Fruit fly (Drosophila melanogaster) whole organism, prepupa: ENCODE data around the gene CG9240.

Experiments used
- CG10631 ChIP-seq: fragments of 200-800 bp; sonication (Bioruptor generic); optimal IDR thresholded peaks from 2 replicates; lab custom pipeline; 2016; ENCODE audit warnings: missing biosample characterization, missing genetic modification characterization
- CG10669 ChIP-seq: fragments of 200-800 bp; sonication (Bioruptor generic); optimal IDR thresholded peaks from 3 replicates; lab custom pipeline; 2018; ENCODE audit warnings: missing biosample characterization, mild to moderate bottlenecking, missing genetic modification characterization, moderate library complexity
- CG11294 ChIP-seq: fragments of 200-800 bp; sonication (Bioruptor generic); IDR thresholded peaks from 2 replicates; pipeline ENCODE4 v1.3.6; 2022; ENCODE audit warnings: missing biosample characterization, missing genetic modification characterization
- CG11902 ChIP-seq: fragments of 200-800 bp; sonication (Bioruptor generic); optimal IDR thresholded peaks from 3 replicates; lab custom pipeline; 2016; ENCODE audit warnings: missing biosample characterization, missing genetic modification characterization
- CG15336 ChIP-seq: fragments of 200-800 bp; sonication (Bioruptor generic); IDR thresholded peaks from 2 replicates; pipeline ENCODE4 v1.3.6; 2022; ENCODE audit warnings: missing biosample characterization, missing genetic modification characterization
- CG16779 ChIP-seq: fragments of 200-800 bp; sonication (Bioruptor generic); optimal IDR thresholded peaks from 3 replicates; lab custom pipeline; 2017; ENCODE audit warnings: missing biosample characterization, mild to moderate bottlenecking, missing genetic modification characterization
- CG3032 ChIP-seq: fragments of 200-800 bp; optimal IDR thresholded peaks from 2 replicates; lab custom pipeline; 2019; ENCODE audit warnings: missing biosample characterization, mild to moderate bottlenecking, missing genetic modification characterization, moderate library complexity
- CG31627 ChIP-seq: fragments of 200-800 bp; sonication (Bioruptor generic); optimal IDR thresholded peaks from 3 replicates; lab custom pipeline; 2016; ENCODE audit warnings: missing biosample characterization, missing genetic modification characterization
- CG32006 ChIP-seq: fragments of 200-800 bp; sonication (Bioruptor generic); optimal IDR thresholded peaks from 3 replicates; lab custom pipeline; 2017; ENCODE audit warnings: missing biosample characterization, mild to moderate bottlenecking, missing genetic modification characterization
- CG34406 ChIP-seq: fragments of 200-800 bp; sonication (Bioruptor generic); optimal IDR thresholded peaks from 3 replicates; lab custom pipeline; 2016; ENCODE audit warnings: missing biosample characterization, missing genetic modification characterization
- CG3919 ChIP-seq: fragments of 200-800 bp; sonication (Bioruptor generic); optimal IDR thresholded peaks from 3 replicates; lab custom pipeline; 2016; ENCODE audit warnings: missing biosample characterization, missing genetic modification characterization
- CG6163 ChIP-seq: fragments of 200-800 bp; sonication (Bioruptor generic); IDR thresholded peaks from 3 replicates; pipeline ENCODE4 v1.3.6; 2022; ENCODE audit warnings: missing biosample characterization, missing genetic modification characterization
- CG6276 ChIP-seq: fragments of 200-800 bp; sonication (Bioruptor generic); optimal IDR thresholded peaks from 2 replicates; lab custom pipeline; 2017; ENCODE audit warnings: missing biosample characterization, mild to moderate bottlenecking, missing genetic modification characterization
- CG6792 ChIP-seq: fragments of 200-800 bp; sonication (Bioruptor generic); optimal IDR thresholded peaks from 3 replicates; lab custom pipeline; 2016; ENCODE audit warnings: missing biosample characterization, missing genetic modification characterization
- CG6808 ChIP-seq: fragments of 200-800 bp; sonication (Bioruptor generic); optimal IDR thresholded peaks from 3 replicates; lab custom pipeline; 2017; ENCODE audit warnings: missing biosample characterization, missing genetic modification characterization, mild to moderate bottlenecking, moderate library complexity, missing genetic modification reagents
- CG6854 ChIP-seq: fragments of 200-800 bp; sonication (Bioruptor generic); optimal IDR thresholded peaks from 2 replicates; lab custom pipeline; 2017; ENCODE audit warnings: missing biosample characterization, mild to moderate bottlenecking, missing genetic modification characterization
- CG8119 ChIP-seq: fragments of 200-800 bp; sonication (Bioruptor generic); IDR thresholded peaks from 3 replicates; pipeline ENCODE4 v1.3.6; 2022; ENCODE audit warnings: missing biosample characterization, missing genetic modification characterization
- CG8319 ChIP-seq: fragments of 200-800 bp; sonication (Bioruptor generic); optimal IDR thresholded peaks from 3 replicates; lab custom pipeline; 2016; ENCODE audit warnings: missing biosample characterization, missing genetic modification characterization
- CG8632 ChIP-seq: fragments of 200-800 bp; sonication (Bioruptor generic); optimal IDR thresholded peaks from 3 replicates; lab custom pipeline; 2016; ENCODE audit warnings: missing biosample characterization, missing genetic modification characterization
- CG9139 ChIP-seq: fragments of 200-800 bp; sonication (Bioruptor generic); optimal IDR thresholded peaks from 3 replicates; lab custom pipeline; 2017; ENCODE audit warnings: missing biosample characterization, mild to moderate bottlenecking, missing genetic modification characterization
- Eip75B ChIP-seq: fragments of 200-800 bp; sonication (Bioruptor generic); optimal IDR thresholded peaks from 3 replicates; lab custom pipeline; 2016; ENCODE audit warnings: missing biosample characterization, missing genetic modification characterization
- Eip78C ChIP-seq: fragments of 200-800 bp; sonication (Bioruptor generic); peaks from one replicate; lab custom pipeline; 2016; ENCODE audit warnings: missing biosample characterization, missing genetic modification characterization
- Ets21C ChIP-seq: fragments of 200-800 bp; sonication (Bioruptor generic); optimal IDR thresholded peaks from 3 replicates; lab custom pipeline; 2016; ENCODE audit warnings: missing biosample characterization, missing genetic modification characterization
- Ets96B ChIP-seq: fragments of 200-800 bp; optimal IDR thresholded peaks from 2 replicates; lab custom pipeline; 2019; ENCODE audit warnings: missing biosample characterization, mild to moderate bottlenecking, missing genetic modification characterization, moderate library complexity
- Gug ChIP-seq: fragments of 200-800 bp; sonication (Bioruptor generic); IDR thresholded peaks from 2 replicates; pipeline ENCODE4 v1.3.6; 2022; ENCODE audit warnings: missing biosample characterization, missing genetic modification characterization
- Hr38 ChIP-seq: sonication (Bioruptor generic); optimal IDR thresholded peaks from 2 replicates; lab custom pipeline; 2016; ENCODE audit warnings: missing biosample characterization, missing genetic modification characterization
- Hr4 ChIP-seq: fragments of 200-800 bp; sonication (Bioruptor generic); optimal IDR thresholded peaks from 3 replicates; lab custom pipeline; 2016; ENCODE audit warnings: missing biosample characterization, missing genetic modification characterization
- Met ChIP-seq: fragments of 200-800 bp; sonication (Bioruptor generic); optimal IDR thresholded peaks from 3 replicates; lab custom pipeline; 2016; ENCODE audit warnings: missing biosample characterization, missing genetic modification characterization
- Smox ChIP-seq: fragments of 200-800 bp; sonication (Bioruptor generic); optimal IDR thresholded peaks from 3 replicates; lab custom pipeline; 2016; ENCODE audit warnings: missing biosample characterization, missing genetic modification characterization
- Sox102F ChIP-seq: fragments of 200-800 bp; sonication (Bioruptor generic); optimal IDR thresholded peaks from 2 replicates; lab custom pipeline; 2016; ENCODE audit warnings: missing biosample characterization, mild to moderate bottlenecking, missing genetic modification characterization
- Sox14 ChIP-seq: fragments of 200-800 bp; sonication (Bioruptor generic); optimal IDR thresholded peaks from 3 replicates; lab custom pipeline; 2016; ENCODE audit warnings: missing biosample characterization, missing genetic modification characterization
- achi ChIP-seq: fragments of 200-800 bp; sonication (Bioruptor generic); optimal IDR thresholded peaks from 3 replicates; lab custom pipeline; 2016; ENCODE audit warnings: missing biosample characterization, missing genetic modification characterization
- acj6 ChIP-seq: fragments of 200-800 bp; sonication (Bioruptor generic); optimal IDR thresholded peaks from 3 replicates; lab custom pipeline; 2016; ENCODE audit warnings: missing biosample characterization, missing genetic modification characterization
- cyc ChIP-seq: fragments of 200-800 bp; sonication (Bioruptor generic); optimal IDR thresholded peaks from 3 replicates; lab custom pipeline; 2016; ENCODE audit warnings: missing biosample characterization, missing genetic modification characterization
- dac ChIP-seq: fragments of 200-800 bp; sonication (Bioruptor generic); optimal IDR thresholded peaks from 2 replicates; lab custom pipeline; 2017; ENCODE audit warnings: missing biosample characterization, mild to moderate bottlenecking, missing genetic modification characterization
- dsx ChIP-seq: fragments of 200-800 bp; optimal IDR thresholded peaks from 3 replicates; lab custom pipeline; 2019; ENCODE audit warnings: missing biosample characterization, mild to moderate bottlenecking, missing genetic modification characterization, moderate library complexity; ENCODE audit not compliant: poor library complexity, severe bottlenecking
- eg ChIP-seq: fragments of 200-800 bp; sonication (Bioruptor generic); IDR thresholded peaks from 3 replicates; pipeline ENCODE4 v1.3.6; 2022; ENCODE audit warnings: missing biosample characterization, missing genetic modification characterization
- esn ChIP-seq: fragments of 200-800 bp; sonication (Bioruptor generic); optimal IDR thresholded peaks from 2 replicates; lab custom pipeline; 2016; ENCODE audit warnings: missing biosample characterization, mild to moderate bottlenecking, missing genetic modification characterization, moderate library complexity
- fd59A ChIP-seq: fragments of 200-800 bp; sonication (Bioruptor generic); optimal IDR thresholded peaks from 2 replicates; lab custom pipeline; 2017; ENCODE audit warnings: missing biosample characterization, mild to moderate bottlenecking, missing genetic modification characterization, missing genetic modification reagents
- fkh ChIP-seq: fragments of 200-800 bp; sonication (Bioruptor generic); optimal IDR thresholded peaks from 3 replicates; lab custom pipeline; 2017; ENCODE audit warnings: missing biosample characterization, mild to moderate bottlenecking, missing genetic modification characterization, moderate library complexity
- lz ChIP-seq: fragments of 200-800 bp; sonication (Bioruptor generic); optimal IDR thresholded peaks from 3 replicates; lab custom pipeline; 2016; ENCODE audit warnings: missing biosample characterization, missing genetic modification characterization
- net ChIP-seq: fragments of 200-800 bp; sonication (Bioruptor generic); optimal IDR thresholded peaks from 3 replicates; lab custom pipeline; 2016; ENCODE audit warnings: missing biosample characterization, missing genetic modification characterization
- pdm3 ChIP-seq: fragments of 200-800 bp; sonication (Bioruptor generic); optimal IDR thresholded peaks from 3 replicates; lab custom pipeline; 2016; ENCODE audit warnings: missing biosample characterization, missing genetic modification characterization
- salr ChIP-seq, 2 experiments: fragments of 200-800 bp; sonication (Bioruptor generic); optimal IDR thresholded peaks; 3 replicates each; lab custom pipeline; 2016 to 2018; ENCODE audit warnings: missing biosample characterization in 2 of 2, missing genetic modification characterization in 2 of 2, mild to moderate bottlenecking in 1 of 2
- spab ChIP-seq: fragments of 200-800 bp; sonication (Bioruptor generic); optimal IDR thresholded peaks from 2 replicates; lab custom pipeline; 2017; ENCODE audit warnings: missing biosample characterization, mild to moderate bottlenecking, missing genetic modification characterization, missing genetic modification reagents
- ss ChIP-seq, 2 experiments: fragments of 200-800 bp; sonication (Bioruptor generic); optimal IDR thresholded peaks; 2 replicates in 1 of 2; 3 replicates in 1 of 2; lab custom pipeline; 2017 to 2018; ENCODE audit warnings: mild to moderate bottlenecking in 2 of 2, missing biosample characterization in 2 of 2, missing genetic modification characterization in 2 of 2, moderate library complexity in 1 of 2
- svp ChIP-seq: fragments of 200-800 bp; sonication (Bioruptor generic); peaks from one replicate; lab custom pipeline; 2016; ENCODE audit warnings: missing biosample characterization, missing genetic modification characterization
- topi ChIP-seq: fragments of 200-800 bp; sonication (Bioruptor generic); optimal IDR thresholded peaks from 3 replicates; lab custom pipeline; 2016; ENCODE audit warnings: missing biosample characterization, missing genetic modification characterization
- vri ChIP-seq: fragments of 200-800 bp; sonication (Bioruptor generic); optimal IDR thresholded peaks from 3 replicates; lab custom pipeline; 2016; ENCODE audit warnings: missing biosample characterization, mild to moderate bottlenecking, missing genetic modification characterization

The CG9240 gene

DNA sequence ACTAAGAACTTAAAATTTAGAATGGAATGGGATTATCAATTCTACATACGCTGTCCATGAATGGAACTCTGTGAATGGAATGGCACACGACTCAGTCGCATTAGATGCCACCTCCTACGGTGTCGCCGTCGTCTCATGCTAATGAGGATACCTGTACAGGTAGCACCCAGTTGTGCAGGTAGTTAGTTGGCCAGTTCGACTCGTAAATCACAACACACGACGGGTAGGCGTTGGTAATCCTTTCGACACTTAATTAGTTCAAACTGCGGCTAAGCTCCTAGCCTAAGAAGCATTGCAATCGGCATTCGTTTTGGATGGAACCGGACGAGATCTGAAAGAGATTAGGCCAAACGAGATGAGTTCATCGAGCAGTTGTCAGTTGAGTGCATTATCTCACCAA, 16.6 kb downstream of the CG9240 start:
- TF ChIP-seq CG8319 (GFP tag; lab: Kevin White, UChicago): no peak
- no peak for TF ChIP-seq acj6
- TF ChIP-seq CG9139 (GFP tag; lab: Kevin White, UChicago): no peak
- TF ChIP-seq Met (GFP tag; lab: Kevin White, UChicago): no peak
- no peak for TF ChIP-seq esn (GFP tag; lab: Kevin White, UChicago)
- no peak for TF ChIP-seq achi (GFP tag; lab: Kevin White, UChicago)
- TF ChIP-seq Sox14 (GFP tag; lab: Kevin White, UChicago): no peak
- no peak for TF ChIP-seq CG31627
- no peak for TF ChIP-seq CG6163 (GFP tag; lab: Robert Waterston, UW)
- no peak for TF ChIP-seq CG16779 (tag; lab: Kevin White, UChicago)
- TF ChIP-seq Smox: no peak
- TF ChIP-seq fd59A (GFP tag; lab: Kevin White, UChicago): no peak
- TF ChIP-seq dac (GFP tag; lab: Kevin White, UChicago): no peak
- no peak for TF ChIP-seq pdm3 (GFP tag; lab: Kevin White, UChicago)
- TF ChIP-seq Eip78C: no peak
- no peak for TF ChIP-seq CG6854
- TF ChIP-seq CG6792: no peak
- TF ChIP-seq, all 60 proteins: peak for 0

DNA sequence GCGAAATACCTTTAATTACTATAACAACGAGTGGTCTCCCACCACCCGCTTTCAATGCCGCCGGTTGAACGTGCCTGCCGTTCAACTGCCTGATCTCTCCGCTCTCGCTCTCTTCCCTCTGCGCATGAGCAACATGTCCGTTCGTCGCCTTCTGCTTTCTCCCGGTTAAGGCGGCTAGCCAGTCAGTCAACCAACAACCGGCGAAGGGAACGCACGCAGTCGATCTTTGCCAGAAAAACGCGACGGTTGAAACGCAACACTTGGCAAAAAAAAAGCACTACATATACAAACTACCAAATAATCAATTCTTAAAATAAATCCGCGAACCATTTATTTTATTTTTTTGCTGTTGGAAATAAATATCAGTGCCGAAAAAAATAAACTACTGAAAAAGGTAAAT, 25.8 kb downstream of the CG9240 start, which contains the start of gene CG12708:
Gene CG12708, plus strand, starts transcription at position 183 of the 400 bp plus-strand sequence.
- TF ChIP-seq CG8119 (GFP tag; lab: Robert Waterston, UW) (peak; percentile 29; the same call in 1 of the 3 replicates), CG6854 (peak; percentile 57), svp (GFP tag; lab: Kevin White, UChicago) (peak; percentile 72), CG10669 (GFP tag; lab: Kevin White, UChicago) (no peak), CG11902 (no peak), CG31627 (no peak), eg (peak; percentile 49; the same call in 1 of the 3 replicates), Eip75B (GFP tag; lab: Kevin White, UChicago) (peak; percentile 16), CG32006 (no peak), vri (GFP tag; lab: Kevin White, UChicago) (peak; percentile 41), CG15336 (GFP tag; lab: Robert Waterston, UW) (no peak), Sox102F (peak; percentile 36), acj6 (no peak), CG16779 (tag; lab: Kevin White, UChicago) (no peak), CG6808 (peak; percentile 37), CG8632 (GFP tag; lab: Kevin White, UChicago) (no peak), fd59A (GFP tag; lab: Kevin White, UChicago) (no peak), CG3032 (no peak), Met (GFP tag; lab: Kevin White, UChicago) (peak; percentile 45), CG9139 (GFP tag; lab: Kevin White, UChicago) (peak; percentile 28), Gug (no peak), net (peak; percentile 37), CG8319 (GFP tag; lab: Kevin White, UChicago) (no peak), Hr38 (GFP tag; lab: Kevin White, UChicago) (no peak), Smox (peak; percentile 19), CG11294 (GFP tag; lab: Robert Waterston, UW) (no peak), dsx (peak; percentile 10), lz (peak; percentile 2), spab (GFP tag; lab: Kevin White, UChicago) (no peak), topi (GFP tag; lab: Kevin White, UChicago) (peak; percentile 38), fkh (GFP tag; lab: Kevin White, UChicago) (no peak), Hr4 (GFP tag; lab: Kevin White, UChicago) (no peak), Ets96B (tag; lab: Kevin White, UChicago) (no peak), achi (GFP tag; lab: Kevin White, UChicago) (no peak), CG10631 (GFP tag; lab: Kevin White, UChicago) (no peak), CG6163 (GFP tag; lab: Robert Waterston, UW) (peak; percentile 60; the same call in 2 of the 3 replicates), CG34406 (GFP tag; lab: Kevin White, UChicago) (no peak), Ets21C (GFP tag; lab: Kevin White, UChicago) (no peak), CG6276 (GFP tag; lab: Kevin White, UChicago) (no peak), cyc (no peak), salr (GFP tag; optimal IDR thresholded peaks at IDR 0.05; lab: Kevin White, UChicago) (no peak), CG3919 (GFP tag; lab: Kevin White, UChicago) (peak; percentile 18), ss (GFP tag; optimal IDR thresholded peaks at IDR 0.05; lab: Kevin White, UChicago) (peak; percentile 18 to 50), dac (GFP tag; lab: Kevin White, UChicago) (no peak), pdm3 (GFP tag; lab: Kevin White, UChicago) (no peak)
